Worm (Caenorhabditis elegans) whole organism, L4/young adult: ENCODE data around the gene nhr-218.

Source experiments
- dao-5 ChIP-seq: sonication (generic microtip); optimal IDR thresholded peaks from 2 replicates; lab custom pipeline; 2016; ENCODE audit warnings: missing genotype, missing genetic modification characterization, moderate library complexity, missing compliant biosample characterization
- him-1 ChIP-seq: sonication (generic microtip); optimal IDR thresholded peaks from 2 replicates; lab custom pipeline; 2016; ENCODE audit warnings: missing genotype, missing genetic modification reagents, missing genetic modification characterization, missing compliant biosample characterization

ce11 chrV:16244078-16244477 lies 14.2 kb upstream of the nhr-218 start, which contains the start of gene srh-104:
- TF ChIP-seq dao-5 (tag; lab: Kevin White, UChicago), result no peak
- no peak for TF ChIP-seq him-1 (tag; lab: Kevin White, UChicago)
